Fruit fly (Drosophila melanogaster) whole organism: Measurements from ENCODE around the gene CG6321.

Experiments used
- Dll ChIP-seq: fragments of >200 bp; optimal IDR thresholded peaks from 2 replicates; lab custom pipeline; 2017
- EcR ChIP-seq, 2 experiments: fragments of >200 bp; optimal IDR thresholded peaks; 2 replicates each; lab custom pipeline; 2017; ENCODE audit warnings: missing biosample characterization in 2 of 2, missing genetic modification characterization in 2 of 2, missing genetic modification reagents in 2 of 2

DNA sequence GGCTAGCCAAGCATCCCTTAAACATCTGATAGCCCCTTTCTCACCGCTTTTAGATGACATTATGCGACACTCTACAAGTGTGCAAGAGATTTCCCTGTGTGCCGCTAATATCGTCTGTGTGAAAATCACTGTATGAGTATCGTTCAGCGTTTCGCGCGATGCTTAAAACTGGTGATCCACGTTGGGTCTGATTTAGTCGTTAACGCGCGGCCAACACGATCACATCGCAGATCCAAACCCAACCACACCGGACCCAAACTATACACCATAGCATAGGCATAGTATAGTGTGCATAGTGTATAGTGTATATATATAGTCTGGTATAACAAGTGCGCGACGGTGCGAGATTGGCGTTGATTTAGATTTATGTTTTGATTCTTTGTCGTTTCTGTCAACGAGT lies 7.2 kb downstream of the CG6321 start, which contains the start of gene CG7888:
- TF ChIP-seq Dll (lab: Kevin White, UChicago) (no peak), EcR (GFP tag; optimal IDR thresholded peaks at IDR 0.05; lab: Kevin White, UChicago) (no peak)
